Worm (Caenorhabditis elegans) whole organism, early embryonic: ENCODE measurements around the gene C51E3.6.

ENCODE experiments used
- B0310.2 ChIP-seq: sonication (generic microtip); optimal IDR thresholded peaks from 2 replicates; lab custom pipeline; 2016; ENCODE audit warnings: mild to moderate bottlenecking, missing genetic modification characterization, missing compliant biosample characterization
- F13C5.2 ChIP-seq: sonication (generic microtip); optimal IDR thresholded peaks from 2 replicates; lab custom pipeline; 2017; ENCODE audit warnings: mild to moderate bottlenecking, missing genetic modification characterization, inconsistent platforms, missing compliant biosample characterization
- aly-1 ChIP-seq: sonication (generic microtip); optimal IDR thresholded peaks from 2 replicates; lab custom pipeline; 2016; ENCODE audit warnings: missing genetic modification characterization, missing compliant biosample characterization
- ama-1 ChIP-seq: fragments of 150-350 bp; optimal IDR thresholded peaks from 2 replicates; lab custom pipeline; 2014
- ceh-13 ChIP-seq: fragments of 200-800 bp; sonication (Bioruptor generic); optimal IDR thresholded peaks from 2 replicates; lab custom pipeline; 2018; ENCODE audit warnings: mild to moderate bottlenecking, missing genetic modification characterization, missing compliant biosample characterization
- ets-7 ChIP-seq: sonication (generic microtip); optimal IDR thresholded peaks from 2 replicates; lab custom pipeline; 2016; ENCODE audit warnings: missing genotype, missing genetic modification characterization, missing compliant biosample characterization
- flt-1 ChIP-seq: fragments of 200-800 bp; sonication (Bioruptor generic); IDR thresholded peaks from 2 replicates; pipeline ENCODE4 v1.3.6; 2022; ENCODE audit warnings: missing genetic modification characterization, missing compliant biosample characterization
- hnd-1 ChIP-seq: sonication (generic microtip); optimal IDR thresholded peaks from 2 replicates; lab custom pipeline; 2016; ENCODE audit warnings: missing genetic modification characterization, missing compliant biosample characterization
- sea-1 ChIP-seq: fragments of 200-800 bp; sonication (Bioruptor generic); conservative IDR thresholded peaks from 2 replicates; pipeline ENCODE4 v1.3.6; 2022; ENCODE audit warnings: missing genetic modification characterization, missing compliant biosample characterization
- tbx-11 ChIP-seq: fragments of 200-800 bp; sonication (Bioruptor generic); IDR thresholded peaks from 2 replicates; pipeline ENCODE4 v1.3.6; 2022; ENCODE audit warnings: missing genetic modification characterization, missing compliant biosample characterization
- tra-4 ChIP-seq: sonication (generic microtip); optimal IDR thresholded peaks from 2 replicates; lab custom pipeline; 2017; ENCODE audit warnings: missing genetic modification characterization, missing compliant biosample characterization

DNA sequence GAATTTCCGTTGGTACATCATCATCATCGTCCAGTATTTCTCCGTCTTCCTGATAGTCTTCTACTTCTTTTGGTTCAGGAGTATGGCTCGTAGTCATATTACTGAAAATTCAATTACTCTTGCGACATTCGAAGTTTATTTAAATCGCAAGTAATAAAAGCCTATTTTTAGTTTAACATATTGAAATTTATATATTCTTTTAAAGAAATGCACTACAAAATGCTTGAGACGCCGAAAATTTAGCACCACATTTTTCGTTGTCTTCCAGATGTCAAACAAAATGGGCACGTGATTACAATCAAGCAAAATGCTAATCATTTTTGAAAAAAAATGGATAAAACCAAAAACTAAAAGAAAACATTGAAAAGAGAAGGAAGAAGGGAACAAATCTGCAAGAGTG, 45.8 kb upstream of the C51E3.6 start, which contains the start of gene zhit-3:
- TF ChIP-seq hnd-1 (tag; lab: Kevin White, UChicago) (no peak), ceh-13 (no peak), aly-1 (tag; lab: Kevin White, UChicago) (no peak), tra-4 (no peak), ama-1 (lab: Kevin White, UChicago) (no peak), sea-1 (no peak), ets-7 (tag; lab: Kevin White, UChicago) (no peak), flt-1 (GFP tag; lab: Robert Waterston, UW) (no peak), B0310.2 (no peak), tbx-11 (GFP tag; lab: Robert Waterston, UW) (no peak), F13C5.2 (no peak)
